Fruit fly (Drosophila melanogaster): Measurements from ENCODE around the gene CG13607.

Gene CG13607

dm6 chr3R:24102387-24102786, 13.7 kb downstream of the CG13607 start (continued):
- TF ChIP-seq Hey (tag; optimal IDR thresholded peaks at IDR 0.05) (no peak), E2f2 (GFP tag; IDR thresholded peaks at IDR 0.05) (no peak), CG4424 (GFP tag; optimal IDR thresholded peaks at IDR 0.05) (no peak), jumu (GFP tag; optimal IDR thresholded peaks at IDR 0.05) (no peak), tin (GFP tag; optimal IDR thresholded peaks at IDR 0.05) (no peak), Neu2 (GFP tag; optimal IDR thresholded peaks at IDR 0.05; ENCODE audit: borderline replicate concordance) (no peak), CG7963 (GFP tag; IDR thresholded peaks at IDR 0.05; ENCODE audit: partially characterized antibody) (no peak), CG12071 (GFP tag; optimal IDR thresholded peaks at IDR 0.05) (no peak), ranshi (GFP tag; IDR thresholded peaks at IDR 0.05) (no peak), CG11085 (GFP tag; IDR thresholded peaks at IDR 0.05) (no peak), CG2202 (tag; optimal IDR thresholded peaks at IDR 0.05) (no peak), tgo (GFP tag; IDR thresholded peaks at IDR 0.05) (no peak), CG13123 (GFP tag; optimal IDR thresholded peaks at IDR 0.05) (no peak), CG8290 (GFP tag; optimal IDR thresholded peaks at IDR 0.05) (no peak), CG8290 (tag; optimal IDR thresholded peaks at IDR 0.05) (no peak), unc-4 (GFP tag; IDR thresholded peaks at IDR 0.05; ENCODE audit: partially characterized antibody) (no peak), caup (GFP tag; optimal IDR thresholded peaks at IDR 0.05; ENCODE audit: severe bottlenecking) (peak; percentile 42), rib (GFP tag; IDR thresholded peaks at IDR 0.05) (no peak), Rfx (GFP tag; IDR thresholded peaks at IDR 0.05) (peak; percentile 50; the same call in 1 of the 2 replicates), CG33213 (GFP tag; optimal IDR thresholded peaks at IDR 0.05) (no peak), CG11723 (GFP tag; optimal IDR thresholded peaks at IDR 0.05) (no peak), br (optimal IDR thresholded peaks at IDR 0.05) (no peak), tx (GFP tag; optimal IDR thresholded peaks at IDR 0.05) (no peak), CG5180 (GFP tag; optimal IDR thresholded peaks at IDR 0.05) (no peak), CG11456 (GFP tag; IDR thresholded peaks at IDR 0.05) (no peak), abd-A (tag; optimal IDR thresholded peaks at IDR 0.05) (no peak), pb (GFP tag; optimal IDR thresholded peaks at IDR 0.05) (no peak), Fer3 (tag; optimal IDR thresholded peaks at IDR 0.05) (peak; percentile 43), NFAT (GFP tag; IDR thresholded peaks at IDR 0.05) (no peak), Blimp-1 (GFP tag; optimal IDR thresholded peaks at IDR 0.05) (no peak), gsb-n (tag; optimal IDR thresholded peaks at IDR 0.05) (no peak), oc (tag; optimal IDR thresholded peaks at IDR 0.05) (no peak), CG13894 (tag; optimal IDR thresholded peaks at IDR 0.05) (peak; percentile 49), CG11398 (GFP tag; optimal IDR thresholded peaks at IDR 0.05) (no peak), CG1233 (GFP tag; optimal IDR thresholded peaks at IDR 0.05) (peak; percentile 23), Ets65A (GFP tag) (no peak), CG7271 (tag; optimal IDR thresholded peaks at IDR 0.05) (no peak), Gsc (GFP tag; IDR thresholded peaks at IDR 0.05) (no peak), CG32772 (GFP tag; IDR thresholded peaks at IDR 0.05) (no peak), CG7556 (GFP tag; optimal IDR thresholded peaks at IDR 0.05) (no peak), bowl (GFP tag; IDR thresholded peaks at IDR 0.05) (no peak), HLH4C (GFP tag; IDR thresholded peaks at IDR 0.05; ENCODE audit: partially characterized antibody) (no peak), Aef1 (GFP tag; IDR thresholded peaks at IDR 0.05) (no peak), CG12744 (GFP tag; optimal IDR thresholded peaks at IDR 0.05) (no peak), al (GFP tag; IDR thresholded peaks at IDR 0.05) (no peak), CG9932 (GFP tag; IDR thresholded peaks at IDR 0.05) (no peak), wor (GFP tag; IDR thresholded peaks at IDR 0.05) (no peak), onecut (GFP tag; IDR thresholded peaks at IDR 0.05) (no peak), ac (GFP tag; optimal IDR thresholded peaks at IDR 0.05) (no peak), pum (GFP tag; optimal IDR thresholded peaks at IDR 0.05) (no peak), sim (GFP tag; IDR thresholded peaks at IDR 0.05) (no peak), Nf-YB (GFP tag; optimal IDR thresholded peaks at IDR 0.05) (no peak), Optix (GFP tag; IDR thresholded peaks at IDR 0.05) (no peak), Ptx1 (GFP tag; IDR thresholded peaks at IDR 0.05) (no peak)
